Fruit fly (Drosophila melanogaster): ENCODE data around the gene CG14260.
A peak's percentile ranks its signal among the peaks of the same experiment; 100 is the strongest.

Gene CG14260

dm6 chr3R:27281022-27281810, 16.0 kb downstream of the CG14260 start (continued):
- TF ChIP-seq B-H2 (GFP tag; optimal IDR thresholded peaks at IDR 0.05) (peak; percentile 73), cg (GFP tag; optimal IDR thresholded peaks at IDR 0.05) (peak; percentile 94), ash1 (GFP tag; optimal IDR thresholded peaks at IDR 0.05) (no peak), so (GFP tag; IDR thresholded peaks at IDR 0.05) (peak; percentile 96), CG9437 (GFP tag; optimal IDR thresholded peaks at IDR 0.05) (peak; percentile 88), Antp (GFP tag; optimal IDR thresholded peaks at IDR 0.05) (peak; percentile 97), CG15514 (GFP tag; optimal IDR thresholded peaks at IDR 0.05) (peak; percentile 93), Chrac-16 (GFP tag; optimal IDR thresholded peaks at IDR 0.05) (peak; percentile 95), CG10959 (GFP tag; IDR thresholded peaks at IDR 0.05) (peak; percentile 92), Fer2 (tag; optimal IDR thresholded peaks at IDR 0.05) (peak; percentile 72), nau (GFP tag; optimal IDR thresholded peaks at IDR 0.05) (peak; percentile 91), crp (GFP tag; optimal IDR thresholded peaks at IDR 0.05) (peak in 1 of 2 experiments; percentile 68), NK7.1 (GFP tag; optimal IDR thresholded peaks at IDR 0.05) (peak; percentile 91), MBD-R2 (GFP tag; IDR thresholded peaks at IDR 0.05) (peak; percentile 95), Sry-δ (GFP tag; optimal IDR thresholded peaks at IDR 0.05) (peak; percentile 62), CG12659 (GFP tag; optimal IDR thresholded peaks at IDR 0.05) (peak; percentile 97), CG7786 (GFP tag; optimal IDR thresholded peaks at IDR 0.05) (peak; percentile 98), onecut (GFP tag; IDR thresholded peaks at IDR 0.05) (peak; percentile 93), sr (GFP tag; IDR thresholded peaks at IDR 0.05) (peak; percentile 90), tin (GFP tag; optimal IDR thresholded peaks at IDR 0.05) (peak; percentile 94), oc (tag; optimal IDR thresholded peaks at IDR 0.05) (peak; percentile 95), CG13424 (tag; optimal IDR thresholded peaks at IDR 0.05) (peak; percentile 91), CG9876 (GFP tag; optimal IDR thresholded peaks at IDR 0.05) (peak; percentile 90), row (GFP tag; IDR thresholded peaks at IDR 0.05) (peak; percentile 97), vfl (GFP tag; optimal IDR thresholded peaks at IDR 0.05) (peak; percentile 94), CG13287 (GFP tag; IDR thresholded peaks at IDR 0.05; ENCODE audit: partially characterized antibody) (peak; percentile 59), insv (GFP tag; optimal IDR thresholded peaks at IDR 0.05) (peak; percentile 28 to 41), pho (GFP tag; optimal IDR thresholded peaks at IDR 0.05) (peak; percentile 94), CG8089 (GFP tag; optimal IDR thresholded peaks at IDR 0.05) (peak; percentile 91), maf-S (GFP tag; optimal IDR thresholded peaks at IDR 0.05) (peak; percentile 88), C15 (GFP tag; IDR thresholded peaks at IDR 0.05) (peak; percentile 93), YL-1 (GFP tag; optimal IDR thresholded peaks at IDR 0.05) (peak; percentile 89), Nf-YA (GFP tag; IDR thresholded peaks at IDR 0.05) (peak; percentile 92), sens-2 (GFP tag; IDR thresholded peaks at IDR 0.05) (peak; percentile 90), HmgZ (tag; optimal IDR thresholded peaks at IDR 0.05) (peak; percentile 98), B-H1 (GFP tag; IDR thresholded peaks at IDR 0.05) (peak; percentile 95), CG14710 (tag; optimal IDR thresholded peaks at IDR 0.05) (peak; percentile 72), org-1 (GFP tag; optimal IDR thresholded peaks at IDR 0.05) (peak; percentile 97), lov (optimal IDR thresholded peaks at IDR 0.05) (no peak), lov (GFP tag; IDR thresholded peaks at IDR 0.05) (peak; percentile 97), Hr78 (GFP tag; optimal IDR thresholded peaks at IDR 0.05) (peak in 1 of 2 experiments; percentile 70), NFAT (GFP tag; IDR thresholded peaks at IDR 0.05) (peak; percentile 97), CG31388 (GFP tag; optimal IDR thresholded peaks at IDR 0.05) (peak; percentile 80), sna (GFP tag; IDR thresholded peaks at IDR 0.05; ENCODE audit: partially characterized antibody) (no peak), sug (tag; optimal IDR thresholded peaks at IDR 0.05) (peak; percentile 84), CG3847 (GFP tag; IDR thresholded peaks at IDR 0.05) (peak; percentile 96), CG7357 (GFP tag; IDR thresholded peaks at IDR 0.05) (peak; percentile 90), Aef1 (GFP tag; IDR thresholded peaks at IDR 0.05) (peak; percentile 96), CG10462 (GFP tag; optimal IDR thresholded peaks at IDR 0.05) (peak; percentile 78)
